Worm (Caenorhabditis elegans): ENCODE data around the gene iff-1.

The iff-1 gene

DNA sequence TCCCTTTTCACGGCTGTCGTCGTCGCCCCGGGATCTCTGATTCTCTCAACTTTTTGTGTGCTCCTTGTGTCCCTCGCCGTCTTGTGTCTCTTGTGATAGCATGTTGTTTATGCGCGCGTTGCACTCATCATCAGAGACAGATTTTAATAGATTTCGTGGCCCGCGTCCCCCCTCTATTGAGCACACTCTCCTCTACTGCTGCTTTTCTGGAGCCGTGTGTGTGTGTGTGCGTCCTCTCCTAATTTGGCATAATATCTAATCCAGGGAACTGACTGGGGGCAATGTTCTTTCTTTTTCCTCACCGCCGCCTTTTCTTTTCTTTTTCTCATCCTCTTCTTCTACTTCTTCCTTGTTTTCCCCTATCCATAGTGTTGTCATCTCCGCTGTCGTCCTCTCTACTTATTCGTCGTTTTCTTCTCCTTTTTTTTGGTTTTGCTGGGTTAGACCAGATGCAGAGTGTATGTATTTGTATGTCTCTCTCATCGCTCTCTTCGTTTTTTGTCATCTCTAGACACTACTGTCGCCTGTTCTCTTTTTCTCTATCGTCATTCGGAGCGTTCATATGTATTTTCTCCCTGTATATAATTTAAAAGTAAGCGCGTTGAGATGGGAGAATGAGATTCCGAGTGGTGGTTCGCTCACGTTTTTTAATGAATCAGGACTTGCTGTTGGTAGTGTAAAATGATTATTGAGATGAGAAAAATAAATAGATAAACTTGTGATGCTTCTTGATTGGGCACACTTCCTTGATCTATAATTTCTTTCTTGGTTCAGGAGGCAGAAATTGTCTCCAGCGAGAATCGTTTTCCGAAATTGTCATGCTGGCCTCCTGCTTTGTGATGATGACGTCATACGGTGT is 43.0 kb downstream of the iff-1 start (continued):
- no peak for TF ChIP-seq gmeb-1 (tag; optimal IDR thresholded peaks at IDR 0.05)
- no peak for TF ChIP-seq unc-39 (tag; optimal IDR thresholded peaks at IDR 0.05)

DNA sequence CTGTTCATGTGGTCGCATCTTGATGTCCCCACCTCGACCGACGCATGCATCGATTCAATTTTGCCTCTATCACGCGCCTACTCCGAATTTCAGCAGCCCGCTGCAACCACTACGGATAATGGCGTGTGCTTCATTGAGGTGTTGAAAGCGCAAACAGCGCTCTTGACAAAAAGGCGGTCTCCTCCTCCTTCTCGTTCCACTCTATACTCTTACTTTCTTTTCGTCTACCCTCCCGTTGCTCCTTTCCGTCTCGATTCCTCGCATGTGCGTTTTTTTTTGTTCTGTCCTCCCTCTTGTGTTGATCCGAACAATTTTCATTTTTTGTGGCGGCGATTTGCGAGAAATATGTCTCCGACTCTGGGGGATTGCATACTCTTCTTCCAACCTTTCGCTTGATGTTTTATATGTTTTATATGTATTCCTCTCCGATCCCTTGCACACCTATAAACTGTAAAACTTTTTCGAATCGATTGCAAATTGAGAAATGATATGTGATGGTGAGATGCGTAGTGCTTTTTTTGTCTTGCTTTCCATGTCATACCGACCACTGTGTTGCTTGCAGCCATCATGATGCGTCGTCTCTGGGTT is 44.2 kb downstream of the iff-1 start:
- TF ChIP-seq unc-55 (GFP tag; optimal IDR thresholded peaks at IDR 0.05) (peak; percentile 14), alr-1 (tag; optimal IDR thresholded peaks at IDR 0.05) (no peak), ztf-4 (tag; optimal IDR thresholded peaks at IDR 0.05) (no peak), blmp-1 (tag; optimal IDR thresholded peaks at IDR 0.05; ENCODE audit: insufficient read depth) (no peak), fos-1 (tag; optimal IDR thresholded peaks at IDR 0.05) (no peak), nhr-6 (tag; optimal IDR thresholded peaks at IDR 0.05) (peak; percentile 5), C34F6.9 (tag; optimal IDR thresholded peaks at IDR 0.05) (no peak), gmeb-1 (tag; optimal IDR thresholded peaks at IDR 0.05) (no peak), nhr-129 (tag; optimal IDR thresholded peaks at IDR 0.05) (peak; percentile 30), dmd-4 (tag; optimal IDR thresholded peaks at IDR 0.05) (no peak), ama-1 (optimal IDR thresholded peaks at IDR 0.05) (no peak), lin-11 (tag; optimal IDR thresholded peaks at IDR 0.05) (no peak), sma-9 (GFP tag; optimal IDR thresholded peaks at IDR 0.05) (peak; percentile 11), sma-9 (tag; optimal IDR thresholded peaks at IDR 0.05) (no peak), egl-27 (tag; optimal IDR thresholded peaks at IDR 0.05) (no peak), sem-4 (tag; optimal IDR thresholded peaks at IDR 0.05) (no peak), ceh-16 (tag; optimal IDR thresholded peaks at IDR 0.05) (no peak), elt-3 (tag; optimal IDR thresholded peaks at IDR 0.05) (no peak), peb-1 (tag; optimal IDR thresholded peaks at IDR 0.05) (no peak), mab-5 (tag; optimal IDR thresholded peaks at IDR 0.05) (no peak), nhr-12 (tag; optimal IDR thresholded peaks at IDR 0.05) (no peak), sma-3 (GFP tag; optimal IDR thresholded peaks at IDR 0.05) (no peak), unc-62 (GFP tag; optimal IDR thresholded peaks at IDR 0.05) (no peak), nhr-237 (tag; optimal IDR thresholded peaks at IDR 0.05) (no peak), nhr-21 (tag; optimal IDR thresholded peaks at IDR 0.05) (no peak), nhr-23 (tag; optimal IDR thresholded peaks at IDR 0.05) (no peak), skn-1 (tag; optimal IDR thresholded peaks at IDR 0.05) (no peak), nhr-11 (tag; optimal IDR thresholded peaks at IDR 0.05) (no peak), elt-1 (tag; optimal IDR thresholded peaks at IDR 0.05) (no peak), F13H6.1 (tag; optimal IDR thresholded peaks at IDR 0.05) (peak; percentile 36), ZK546.5 (tag; optimal IDR thresholded peaks at IDR 0.05) (no peak), aly-2 (tag; optimal IDR thresholded peaks at IDR 0.05) (no peak), lin-13 (GFP tag; optimal IDR thresholded peaks at IDR 0.05) (no peak), nhr-77 (tag; optimal IDR thresholded peaks at IDR 0.05) (no peak), nhr-25 (tag; optimal IDR thresholded peaks at IDR 0.05) (no peak)

ce11 chrIII:9701798-9702197 is 45.2 kb downstream of the iff-1 start:
- TF ChIP-seq nhr-23 (tag; optimal IDR thresholded peaks at IDR 0.05) (no peak), ceh-82 (tag; optimal IDR thresholded peaks at IDR 0.05) (no peak), ztf-11 (tag; optimal IDR thresholded peaks at IDR 0.05) (no peak), aly-2 (tag; optimal IDR thresholded peaks at IDR 0.05) (no peak), nhr-10 (tag; optimal IDR thresholded peaks at IDR 0.05) (no peak), lin-13 (GFP tag; optimal IDR thresholded peaks at IDR 0.05) (no peak), nhr-237 (tag; optimal IDR thresholded peaks at IDR 0.05) (no peak), ama-1 (optimal IDR thresholded peaks at IDR 0.05) (no peak), unc-55 (GFP tag; optimal IDR thresholded peaks at IDR 0.05) (no peak), zag-1 (tag; optimal IDR thresholded peaks at IDR 0.05) (no peak), alr-1 (tag; optimal IDR thresholded peaks at IDR 0.05) (no peak), dmd-4 (tag; optimal IDR thresholded peaks at IDR 0.05) (no peak), snpc-4 (tag; optimal IDR thresholded peaks at IDR 0.05) (no peak), sma-3 (GFP tag; optimal IDR thresholded peaks at IDR 0.05) (no peak), sma-9 (GFP tag; optimal IDR thresholded peaks at IDR 0.05) (no peak), sma-9 (tag; optimal IDR thresholded peaks at IDR 0.05) (no peak)

All from whole organism, L2 larva.